Fruit fly (Drosophila melanogaster): ENCODE results near the gene CG14322.

Gene CG14322

DNA sequence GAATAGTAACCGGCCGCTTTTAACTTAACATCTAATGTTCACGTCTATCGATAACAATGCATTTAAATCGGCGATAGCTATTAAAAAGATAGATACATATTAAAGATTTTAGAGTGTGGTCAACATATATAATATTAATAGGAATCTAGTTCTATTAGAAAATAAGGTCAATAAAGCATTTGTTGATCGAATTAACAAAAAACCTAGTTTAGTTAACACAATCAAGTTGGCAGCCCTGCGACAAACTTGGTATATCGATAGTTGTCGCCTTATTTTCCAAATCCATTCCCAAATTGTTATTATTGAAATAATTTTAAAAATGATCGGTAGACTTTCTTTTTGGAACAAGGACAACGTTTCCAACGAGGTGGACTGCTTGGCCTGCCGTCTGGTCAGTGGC lies 37.4 kb downstream of the CG14322 start, which contains the start of the genes CG31251 and CG31360:
CG31251 (minus strand) TSS at position 62 of the 400 bp plus-strand sequence.
CG31360 (plus strand) TSS at position 244 of the 400 bp plus-strand sequence.
- TF ChIP-seq CG17801 (GFP tag; optimal IDR thresholded peaks at IDR 0.05; ENCODE audit: partially characterized antibody), result peak; percentile 1

DNA sequence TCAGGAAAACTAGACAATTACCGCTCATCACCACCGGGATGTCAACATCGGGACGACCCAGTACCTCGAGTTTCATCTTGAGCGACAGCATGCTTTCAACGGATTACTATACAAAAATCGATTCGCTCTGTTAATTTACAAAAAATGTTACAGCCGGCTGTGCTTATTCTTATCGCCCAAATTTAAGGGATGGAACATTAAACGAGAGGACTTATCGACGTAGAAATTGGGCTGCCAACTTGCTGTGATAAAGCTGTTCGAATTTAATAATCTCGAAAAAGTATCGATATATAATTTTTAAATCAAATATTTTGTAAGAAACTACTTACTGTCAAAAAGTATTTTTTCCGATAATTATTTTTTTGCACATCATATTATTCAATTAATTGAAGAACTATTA lies 39.4 kb downstream of the CG14322 start, which contains the start of gene CG31249:
CG31249 (minus strand) TSS at position 197 of the 400 bp plus-strand sequence.
- TF ChIP-seq CG17801 (GFP tag; optimal IDR thresholded peaks at IDR 0.05; ENCODE audit: partially characterized antibody), result no peak

DNA sequence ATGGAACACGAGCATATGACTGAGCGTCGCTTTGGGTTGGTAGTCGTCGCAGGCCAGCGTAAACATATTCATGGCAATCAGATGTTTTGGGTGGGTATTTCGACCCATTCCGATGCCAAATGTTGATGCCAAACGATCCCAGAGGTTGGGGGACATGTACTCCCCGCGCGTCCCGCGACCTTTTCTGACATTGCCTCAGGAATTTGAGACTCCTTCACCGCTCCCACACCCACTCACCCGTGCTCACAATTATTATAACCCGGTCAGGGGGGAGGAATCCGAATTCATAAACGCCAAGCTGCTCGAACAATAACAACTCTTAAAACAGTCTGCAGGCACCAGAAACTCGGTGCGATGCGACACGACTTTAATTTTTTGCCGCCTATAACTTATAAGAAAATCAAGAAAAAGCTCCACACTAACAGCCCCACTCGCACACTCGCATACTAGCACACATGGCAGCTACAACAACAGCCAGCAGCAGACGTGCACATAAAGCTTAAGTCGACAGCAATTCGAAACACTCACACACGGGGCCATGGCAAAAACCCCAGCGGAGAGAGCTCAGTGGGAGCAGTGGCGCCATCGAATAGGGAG lies 52.5 kb downstream of the CG14322 start:
- no peak for TF ChIP-seq CG17801 (GFP tag; optimal IDR thresholded peaks at IDR 0.05; ENCODE audit: partially characterized antibody)

DNA sequence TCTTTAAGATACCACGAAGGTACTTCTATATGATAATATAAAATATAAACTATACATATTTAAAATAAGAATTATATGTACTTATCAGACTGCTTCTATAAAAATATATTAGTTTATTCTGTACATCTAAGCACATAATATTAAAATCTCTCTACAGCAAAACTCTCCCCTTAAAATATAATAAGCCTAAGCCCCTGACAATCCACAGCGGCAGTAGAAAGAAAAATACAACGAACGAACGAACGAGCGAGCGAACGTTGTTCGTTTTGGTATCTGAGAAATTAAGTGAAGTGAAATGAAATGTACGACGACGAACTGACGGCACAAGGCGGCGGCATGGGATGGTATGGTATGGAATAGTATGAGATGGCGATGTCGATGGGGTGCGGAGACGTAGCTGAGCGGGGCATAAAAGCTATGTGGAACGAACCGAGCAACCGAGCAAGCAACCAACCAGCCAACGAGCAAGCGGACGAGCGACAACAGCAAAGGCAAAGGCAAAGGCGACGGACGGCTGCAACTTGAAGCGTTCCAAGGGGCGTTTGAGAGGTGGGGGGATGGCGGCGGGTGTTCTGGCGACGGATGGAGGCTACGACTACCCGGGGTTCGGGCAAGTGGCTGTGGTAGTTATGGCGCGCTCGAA lies 53.1 kb downstream of the CG14322 start:
- peak; percentile 99 for TF ChIP-seq CG17801 (GFP tag; optimal IDR thresholded peaks at IDR 0.05; ENCODE audit: partially characterized antibody)

DNA sequence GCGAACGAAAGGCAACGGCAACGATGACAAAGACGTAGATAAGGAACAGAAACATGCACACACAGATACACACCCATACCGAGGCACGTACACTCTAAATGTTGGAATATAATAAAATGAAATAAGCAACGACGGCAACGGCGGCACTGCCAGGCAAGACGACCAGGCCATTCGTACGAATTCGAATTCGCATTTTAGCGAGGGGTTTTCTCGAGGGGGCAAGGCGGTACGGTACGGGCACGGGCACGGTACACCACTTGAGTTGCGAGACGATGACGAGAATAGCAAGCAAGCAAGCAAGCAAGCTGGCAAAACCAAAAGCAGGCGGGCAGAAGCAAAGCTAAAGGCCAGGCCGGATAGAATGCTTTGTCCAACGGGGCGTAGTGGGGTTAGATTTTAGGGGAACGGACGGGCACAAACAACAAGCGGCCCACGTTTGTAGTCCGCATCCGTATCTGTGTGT lies 53.7 kb downstream of the CG14322 start:
- TF ChIP-seq CG17801 (GFP tag; optimal IDR thresholded peaks at IDR 0.05; ENCODE audit: partially characterized antibody), result no peak

DNA sequence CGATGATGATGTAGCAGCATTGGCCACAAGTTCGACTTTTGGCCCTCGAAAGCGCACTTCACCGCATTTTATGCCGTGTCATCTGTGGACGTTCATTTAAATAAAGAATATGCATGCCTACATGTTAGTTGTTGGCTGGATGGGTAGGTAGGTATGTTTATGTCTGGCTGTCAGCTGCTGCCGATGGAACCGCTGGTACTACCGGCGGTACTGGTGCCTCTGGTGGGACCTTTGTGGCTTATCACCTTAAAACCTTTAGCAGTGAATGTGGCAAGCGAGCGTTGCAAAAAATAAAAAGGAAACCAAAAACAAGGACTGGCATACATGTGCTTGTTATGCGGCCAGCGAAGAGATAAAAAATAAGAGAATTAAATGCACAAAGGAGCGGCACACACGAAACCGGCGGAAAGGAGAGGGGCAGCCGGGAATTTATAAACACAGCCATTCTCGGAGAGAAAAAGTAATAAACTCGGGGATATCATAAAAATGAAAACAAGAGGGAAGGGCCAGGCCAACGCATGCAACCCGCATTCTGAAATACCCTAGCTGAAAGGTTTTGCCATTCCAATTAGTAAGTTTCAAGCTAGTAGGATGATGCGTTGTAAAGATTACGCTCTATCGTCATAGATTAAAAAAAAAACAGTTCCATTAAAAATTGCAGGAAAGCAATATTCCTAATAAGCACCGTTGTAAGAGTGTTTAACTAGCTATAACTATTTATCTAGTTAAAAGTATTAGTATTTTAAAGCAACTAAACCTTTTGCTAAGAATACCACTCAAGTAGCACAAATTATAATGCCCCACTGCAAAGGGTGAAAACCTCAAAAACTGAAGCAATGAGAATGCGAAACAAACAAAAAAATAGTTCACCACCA lies 54.7 kb downstream of the CG14322 start:
- no peak for TF ChIP-seq CG17801 (GFP tag; optimal IDR thresholded peaks at IDR 0.05; ENCODE audit: partially characterized antibody)

DNA sequence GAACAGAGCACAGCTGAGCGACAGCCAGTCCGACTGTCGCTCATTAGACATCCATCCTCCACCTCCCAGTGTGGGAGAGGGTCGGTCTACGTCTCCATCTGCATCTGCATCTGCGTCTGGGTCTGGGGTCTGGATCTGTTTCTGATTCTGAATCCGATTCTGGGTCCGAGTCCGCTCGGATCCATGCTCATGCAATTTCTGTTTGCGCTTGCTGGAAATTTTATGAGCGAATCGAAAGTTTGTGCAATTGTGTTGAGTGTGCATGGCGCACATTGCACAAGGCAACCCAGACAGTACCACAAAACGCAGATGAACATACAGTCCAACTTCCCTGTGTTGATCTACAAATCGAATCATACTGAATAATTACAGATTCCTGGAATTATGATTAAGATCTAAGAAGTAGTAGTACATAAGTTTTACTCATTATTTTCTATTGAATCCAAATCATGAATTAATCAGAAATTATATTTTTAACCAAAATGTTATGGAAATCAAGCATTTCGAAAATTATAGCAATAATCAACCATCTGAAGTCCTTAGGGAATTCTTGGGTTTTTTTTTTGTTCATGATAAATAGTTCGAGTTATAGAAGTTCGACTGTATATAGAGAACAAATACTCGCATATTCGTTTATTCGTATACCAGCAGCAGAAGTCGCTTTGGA lies 55.7 kb downstream of the CG14322 start:
- TF ChIP-seq CG17801 (GFP tag; optimal IDR thresholded peaks at IDR 0.05; ENCODE audit: partially characterized antibody), result peak; percentile 87

DNA sequence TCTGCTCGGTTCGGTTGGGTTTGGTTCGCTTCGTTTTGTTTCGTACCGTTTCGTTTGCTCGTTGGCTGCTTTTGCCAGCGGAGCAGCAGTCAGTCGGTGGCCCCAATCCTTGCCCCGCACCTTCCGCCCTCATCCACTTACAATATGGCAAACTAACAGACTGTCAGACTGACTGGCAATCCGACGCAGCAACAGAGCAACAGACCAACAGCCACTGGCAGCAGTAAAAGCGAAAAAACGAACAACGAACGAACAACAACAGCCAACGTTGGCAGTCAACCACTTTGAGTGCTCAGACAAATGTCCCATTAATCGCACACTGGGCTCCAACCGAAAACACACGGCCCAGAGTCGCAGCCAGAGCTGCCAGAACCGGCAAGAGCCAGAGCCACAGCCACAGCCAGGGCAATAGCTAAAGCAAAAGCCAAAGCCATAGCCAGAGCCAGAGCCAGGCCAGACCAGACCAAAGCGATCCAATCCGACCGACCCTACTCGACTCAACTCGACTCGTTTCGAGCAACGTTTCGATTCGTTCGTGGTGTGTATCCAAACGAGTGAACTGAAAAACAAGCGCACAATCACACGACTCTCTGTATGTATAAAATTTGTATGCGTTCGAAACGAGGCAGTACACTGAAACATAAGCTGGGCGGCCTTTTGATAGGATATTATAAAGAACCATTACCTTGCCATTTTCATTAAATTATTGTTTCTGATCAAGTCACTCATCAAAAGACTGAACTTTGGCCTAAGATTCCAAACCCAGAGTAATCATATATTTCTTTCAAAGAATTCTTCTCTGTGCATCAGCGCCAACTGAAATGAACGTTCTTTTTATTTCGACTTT lies 56.4 kb downstream of the CG14322 start:
- TF ChIP-seq CG17801 (GFP tag; optimal IDR thresholded peaks at IDR 0.05; ENCODE audit: partially characterized antibody), result peak; percentile 98

DNA sequence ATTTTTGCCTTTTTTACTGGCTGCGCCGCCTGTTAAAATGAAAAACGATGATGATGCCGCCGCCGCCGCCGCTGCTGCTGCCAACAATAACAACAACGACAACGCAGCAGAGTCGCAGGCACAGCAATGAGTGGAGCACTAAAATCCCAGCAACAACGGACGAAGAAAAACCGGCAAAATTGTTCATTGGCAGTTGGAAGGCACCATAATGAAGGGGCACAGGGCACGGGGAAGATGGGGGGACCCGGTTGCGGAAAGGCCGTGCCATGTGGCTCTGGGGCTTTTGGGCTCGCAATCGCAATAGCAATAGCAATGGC lies 57.0 kb downstream of the CG14322 start:
- TF ChIP-seq CG17801 (GFP tag; optimal IDR thresholded peaks at IDR 0.05; ENCODE audit: partially characterized antibody), result no peak

DNA sequence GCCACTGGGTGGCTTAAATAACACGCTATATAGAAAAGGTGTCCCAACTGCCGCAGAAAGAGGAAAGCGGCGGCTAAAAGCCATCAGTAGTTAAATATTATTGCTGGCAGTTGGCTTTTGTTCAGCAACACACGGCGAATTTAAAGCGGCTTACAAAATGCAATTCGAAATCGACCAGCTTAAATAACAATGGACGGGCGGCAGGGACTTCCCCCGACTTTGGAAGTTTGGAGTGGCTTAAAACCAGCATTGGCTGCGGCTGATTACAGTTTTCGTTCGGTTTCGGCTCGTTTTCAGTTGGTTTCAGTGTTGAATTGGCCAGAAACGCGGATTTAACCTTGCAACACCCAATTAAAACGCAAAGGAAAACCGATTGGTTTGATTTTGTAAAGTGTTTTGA lies 57.7 kb downstream of the CG14322 start:
- no peak for TF ChIP-seq CG17801 (GFP tag; optimal IDR thresholded peaks at IDR 0.05; ENCODE audit: partially characterized antibody)

DNA sequence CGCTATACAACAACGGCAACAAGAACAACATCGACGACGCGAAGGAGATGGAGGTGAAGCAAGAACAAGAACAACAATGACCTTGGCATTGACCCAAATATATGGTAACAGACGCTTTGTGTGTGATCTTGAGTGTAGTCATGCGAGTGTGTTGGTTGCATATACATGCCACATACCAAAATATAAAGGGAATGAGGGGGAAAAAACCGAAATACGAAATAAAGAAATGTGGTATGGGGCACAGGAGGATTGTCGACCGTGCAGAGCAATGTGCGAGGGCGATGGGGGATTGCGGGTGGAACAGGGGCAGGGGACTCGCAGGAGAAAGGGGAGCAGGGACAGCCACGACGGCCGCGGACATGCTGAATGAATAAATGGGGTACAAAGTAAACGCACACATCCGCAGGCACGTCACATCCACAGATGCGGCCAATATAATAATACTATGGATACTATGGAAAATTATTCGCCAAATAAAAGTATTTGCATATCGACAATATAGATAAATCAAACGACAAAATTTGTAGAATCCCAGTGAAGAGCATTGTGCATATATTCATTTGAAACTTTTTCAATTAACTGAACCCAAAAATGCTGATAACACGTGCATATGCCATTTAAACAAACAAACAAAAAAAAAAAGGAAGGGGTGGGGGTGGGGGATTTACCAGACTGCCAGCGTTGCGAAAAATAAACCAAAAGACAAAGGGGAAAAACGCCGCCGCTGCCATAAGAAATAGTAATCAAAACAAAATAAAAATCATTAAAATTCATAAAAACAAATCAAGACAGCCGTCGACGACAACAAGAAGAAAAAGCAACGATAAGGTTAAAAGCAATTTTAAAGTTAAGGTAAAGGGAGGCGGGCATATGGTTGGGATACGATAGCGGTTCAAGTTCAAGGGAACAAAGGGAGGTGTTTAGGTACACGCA lies 58.7 kb downstream of the CG14322 start:
- peak; percentile 70 for TF ChIP-seq CG17801 (GFP tag; optimal IDR thresholded peaks at IDR 0.05; ENCODE audit: partially characterized antibody)

DNA sequence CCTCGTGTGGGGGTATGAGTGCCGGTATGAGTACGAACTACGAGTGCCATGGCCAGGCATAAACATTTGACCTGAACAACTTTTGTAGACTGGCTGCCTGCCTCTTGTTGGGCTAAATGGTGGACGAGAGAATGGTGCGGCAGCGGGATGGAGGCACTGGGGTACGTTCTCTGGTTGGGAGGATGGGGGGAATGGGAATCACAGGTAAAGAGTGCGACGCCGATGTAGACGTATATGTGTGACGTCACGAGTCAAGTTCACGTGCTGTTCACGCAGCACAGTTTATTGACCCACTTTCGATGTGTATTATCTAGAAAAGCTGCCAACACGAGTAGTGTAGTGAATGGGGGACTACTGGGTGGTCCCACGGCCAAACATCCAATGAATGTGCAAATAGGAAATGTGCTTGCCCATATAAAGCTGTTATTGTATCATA lies 59.5 kb downstream of the CG14322 start:
- TF ChIP-seq CG17801 (GFP tag; optimal IDR thresholded peaks at IDR 0.05; ENCODE audit: partially characterized antibody), result no peak

DNA sequence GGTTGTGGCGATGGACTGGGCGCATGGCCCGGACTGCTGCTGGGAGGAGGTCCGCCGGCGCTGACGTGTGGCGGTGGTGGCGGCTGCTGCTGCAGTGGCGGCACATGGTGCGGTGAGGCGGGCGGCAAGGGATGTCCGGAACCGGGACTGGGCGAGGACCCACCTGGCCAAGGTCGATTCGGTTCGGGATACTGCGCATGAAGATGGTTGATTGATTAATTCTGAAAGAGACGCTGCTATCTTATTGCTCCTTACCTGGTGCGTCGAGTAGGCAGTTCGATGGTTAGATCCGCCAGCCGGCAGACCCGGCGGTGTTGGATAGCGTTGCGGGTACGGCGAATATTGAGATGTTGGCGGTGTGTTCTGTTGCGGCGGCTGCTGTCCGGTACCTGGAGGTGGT lies 60.3 kb downstream of the CG14322 start:
- TF ChIP-seq CG17801 (GFP tag; optimal IDR thresholded peaks at IDR 0.05; ENCODE audit: partially characterized antibody), result no peak

All from ovary, adult (tissue).